Worm (Caenorhabditis elegans) whole organism, young adult: ENCODE data around the gene smc-5.
"Not testable (repeated sequence)": the region's sequence is repeated elsewhere in the genome, so short reads cannot be mapped to it uniquely, and the experiment has no call there.

Experiments used
- dpl-1 ChIP-seq: fragments of 150-350 bp; optimal IDR thresholded peaks from 2 replicates; lab custom pipeline; 2014; ENCODE audit warnings: missing biosample characterization, missing genetic modification reagents, missing genetic modification characterization
- hmg-20 ChIP-seq: fragments of 200-800 bp; sonication (Bioruptor generic); IDR thresholded peaks from 2 replicates; pipeline ENCODE4 v1.3.6; 2022; ENCODE audit warnings: missing genetic modification reagents, missing genetic modification characterization, missing compliant biosample characterization
- pha-4 ChIP-seq: fragments of 150-350 bp; sonication (generic microtip); optimal IDR thresholded peaks from 2 replicates; lab custom pipeline; 2014; ENCODE audit warnings: missing biosample characterization, missing genetic modification reagents, missing genetic modification characterization
- somi-1 ChIP-seq: fragments of 200-800 bp; sonication (Bioruptor generic); optimal IDR thresholded peaks from 2 replicates; lab custom pipeline; 2018; ENCODE audit warnings: mild to moderate bottlenecking, missing genetic modification characterization, missing compliant biosample characterization
- xnd-1 ChIP-seq: sonication (generic microtip); optimal IDR thresholded peaks from 2 replicates; lab custom pipeline; 2016; ENCODE audit warnings: missing genotype, missing genetic modification reagents, missing genetic modification characterization, missing compliant biosample characterization

- TF ChIP-seq somi-1; xnd-1 (tag; lab: Kevin White, UChicago); dpl-1 (GFP tag; lab: Kevin White, UChicago); pha-4; hmg-20 (GFP tag; lab: Robert Waterston, UW): not testable (repeated sequence)
Measured at ce11 chrII:5097463-5097862, 35.5 kb downstream of the smc-5 start.
